Worm (Caenorhabditis elegans): ENCODE data around the gene mrps-25.
A peak's percentile ranks its signal among the peaks of the same experiment; 100 is the strongest.

ce11 chrIV:1070383-1070782 is 13.7 kb downstream of the mrps-25 start:
- peak; percentile 84 for TF ChIP-seq mep-1 (tag; optimal IDR thresholded peaks at IDR 0.05)
- TF ChIP-seq lsy-2 (tag; optimal IDR thresholded peaks at IDR 0.05), result peak; percentile 76 to 83
- no peak for TF ChIP-seq jun-1 (tag; optimal IDR thresholded peaks at IDR 0.05)
- peak; percentile 91 for TF ChIP-seq nhr-77 (tag; optimal IDR thresholded peaks at IDR 0.05)
- TF ChIP-seq snpc-4 (tag; optimal IDR thresholded peaks at IDR 0.05), result no peak
- TF ChIP-seq madf-5 (GFP tag; IDR thresholded peaks at IDR 0.05), result 0 out of 4 replicates have a peak, but pooled peaks of 1 of the 2 experiments have one; percentile 35
- TF ChIP-seq nhr-76 (tag; optimal IDR thresholded peaks at IDR 0.05), result no peak
- TF ChIP-seq nhr-11 (tag; optimal IDR thresholded peaks at IDR 0.05), result peak; percentile 85
- peak; percentile 1 for TF ChIP-seq ceh-32 (tag; optimal IDR thresholded peaks at IDR 0.05; ENCODE audit: poor library complexity)
- TF ChIP-seq nhr-41 (GFP tag; IDR thresholded peaks at IDR 0.05), result no peak
- TF ChIP-seq T20F7.1 (GFP tag; optimal IDR thresholded peaks at IDR 0.05), result no peak
- TF ChIP-seq T26A8.4 (GFP tag; IDR thresholded peaks at IDR 0.05), result peak; percentile 88
